Worm (Caenorhabditis elegans) whole organism, L1 larva: Measurements from ENCODE around the gene chil-3.

Source experiments
- C16A3.4 ChIP-seq: fragments of 150-350 bp; optimal IDR thresholded peaks from 2 replicates; lab custom pipeline; 2014; ENCODE audit warnings: missing biosample characterization, missing genetic modification characterization
- aha-1 ChIP-seq: fragments of 150-350 bp; optimal IDR thresholded peaks from 2 replicates; lab custom pipeline; 2014; ENCODE audit warnings: missing biosample characterization, missing genetic modification characterization
- alr-1 ChIP-seq: fragments of 200-800 bp; sonication (Bioruptor generic); optimal IDR thresholded peaks from 2 replicates; lab custom pipeline; 2018; ENCODE audit warnings: borderline replicate concordance, mild to moderate bottlenecking, missing genetic modification characterization, missing compliant biosample characterization
- aly-2 ChIP-seq: fragments of 150-350 bp; optimal IDR thresholded peaks from 2 replicates; lab custom pipeline; 2014; ENCODE audit warnings: missing biosample characterization, missing genetic modification characterization
- ceh-63 ChIP-seq: fragments of 200-800 bp; sonication (Bioruptor generic); optimal IDR thresholded peaks from 2 replicates; lab custom pipeline; 2018; ENCODE audit warnings: mild to moderate bottlenecking, missing genetic modification characterization, missing compliant biosample characterization
- ceh-8 ChIP-seq: fragments of 200-800 bp; sonication (Bioruptor generic); optimal IDR thresholded peaks from 2 replicates; lab custom pipeline; 2018; ENCODE audit warnings: mild to moderate bottlenecking, missing genetic modification characterization, moderate library complexity, missing compliant biosample characterization
- dsc-1 ChIP-seq: sonication (generic microtip); optimal IDR thresholded peaks from 2 replicates; lab custom pipeline; 2016; ENCODE audit warnings: mild to moderate bottlenecking, missing genetic modification characterization, missing compliant biosample characterization
- egl-13 ChIP-seq: sonication (generic microtip); optimal IDR thresholded peaks from 2 replicates; lab custom pipeline; 2016; ENCODE audit warnings: missing genotype, missing genetic modification reagents, missing genetic modification characterization, missing compliant biosample characterization
- elt-2 ChIP-seq: sonication (generic microtip); optimal IDR thresholded peaks from 2 replicates; lab custom pipeline; 2016; ENCODE audit warnings: missing genetic modification characterization, mild to moderate bottlenecking, inconsistent platforms, missing compliant biosample characterization, missing genetic modification reagents
- ets-5 ChIP-seq: fragments of 200-800 bp; sonication (Bioruptor generic); IDR thresholded peaks from 2 replicates; pipeline ENCODE4 v1.3.6; 2022; ENCODE audit warnings: missing genetic modification characterization, missing compliant biosample characterization
- fkh-4 ChIP-seq: sonication (generic microtip); optimal IDR thresholded peaks from 2 replicates; lab custom pipeline; 2016; ENCODE audit warnings: missing compliant biosample characterization, missing genetic modification characterization, borderline replicate concordance
- fkh-8 ChIP-seq: sonication (generic microtip); optimal IDR thresholded peaks from 2 replicates; lab custom pipeline; 2016; ENCODE audit warnings: mild to moderate bottlenecking, missing genetic modification characterization, missing compliant biosample characterization
- hlh-17 ChIP-seq: fragments of 200-800 bp; sonication (Bioruptor generic); optimal IDR thresholded peaks from 2 replicates; lab custom pipeline; 2018; ENCODE audit warnings: missing genetic modification characterization, mild to moderate bottlenecking, missing compliant biosample characterization, moderate library complexity, borderline replicate concordance
- irx-1 ChIP-seq: sonication (generic microtip); optimal IDR thresholded peaks from 2 replicates; lab custom pipeline; 2016; ENCODE audit warnings: missing genetic modification characterization, missing compliant biosample characterization
- isw-1 ChIP-seq: fragments of 200-800 bp; sonication (Bioruptor generic); IDR thresholded peaks from 2 replicates; pipeline ENCODE4 v1.3.6; 2022; ENCODE audit warnings: missing genetic modification characterization, missing compliant biosample characterization
- lin-14 ChIP-seq: fragments of 200-800 bp; sonication (Bioruptor generic); optimal IDR thresholded peaks from 2 replicates; lab custom pipeline; 2018; ENCODE audit warnings: mild to moderate bottlenecking, missing genetic modification characterization, moderate library complexity, missing compliant biosample characterization
- lin-39 ChIP-seq: fragments of 150-350 bp; optimal IDR thresholded peaks from 2 replicates; lab custom pipeline; 2014; ENCODE audit warnings: missing biosample characterization, missing genetic modification reagents, missing genetic modification characterization
- mab-9 ChIP-seq: fragments of 200-800 bp; sonication (Bioruptor generic); IDR thresholded peaks from 2 replicates; pipeline ENCODE4 v1.3.6; 2022; ENCODE audit warnings: missing genetic modification reagents, missing genetic modification characterization, missing compliant biosample characterization
- mdl-1 ChIP-seq, 2 experiments: fragments of 150-350 bp; optimal IDR thresholded peaks; 2 replicates each; lab custom pipeline; 2014 to 2017; ENCODE audit warnings: missing biosample characterization in 2 of 2, missing genetic modification characterization in 2 of 2, inconsistent platforms in 1 of 2
- mep-1 ChIP-seq: fragments of 150-350 bp; optimal IDR thresholded peaks from 2 replicates; lab custom pipeline; 2014; ENCODE audit warnings: missing biosample characterization, missing genetic modification characterization
- nhr-11 ChIP-seq: fragments of 150-350 bp; optimal IDR thresholded peaks from 2 replicates; lab custom pipeline; 2014; ENCODE audit warnings: missing biosample characterization, missing genetic modification characterization
- nhr-28 ChIP-seq: fragments of 150-350 bp; optimal IDR thresholded peaks from 2 replicates; lab custom pipeline; 2014; ENCODE audit warnings: missing biosample characterization, missing genetic modification characterization
- nhr-85 ChIP-seq: sonication (generic microtip); peaks from one replicate; lab custom pipeline; 2016; ENCODE audit warnings: missing genetic modification characterization, inconsistent platforms, missing compliant biosample characterization
- pax-3 ChIP-seq: fragments of 200-800 bp; sonication (Bioruptor generic); optimal IDR thresholded peaks from 2 replicates; lab custom pipeline; 2018; ENCODE audit warnings: mild to moderate bottlenecking, missing genetic modification characterization, moderate library complexity, missing compliant biosample characterization
- pqm-1 ChIP-seq: sonication (generic microtip); optimal IDR thresholded peaks from 3 replicates; lab custom pipeline; 2017; ENCODE audit warnings: missing biosample characterization, missing genetic modification characterization
- rnt-1 ChIP-seq: sonication (generic microtip); optimal IDR thresholded peaks from 2 replicates; lab custom pipeline; 2016; ENCODE audit warnings: mild to moderate bottlenecking, missing genetic modification characterization, moderate library complexity, missing compliant biosample characterization
- skn-1 ChIP-seq: fragments of 150-350 bp; optimal IDR thresholded peaks from 2 replicates; lab custom pipeline; 2014; ENCODE audit warnings: missing biosample characterization, missing genetic modification characterization
- snpc-4 ChIP-seq: fragments of 150-350 bp; optimal IDR thresholded peaks from 2 replicates; lab custom pipeline; 2014; ENCODE audit warnings: missing biosample characterization, missing genetic modification characterization
- snu-23 ChIP-seq: sonication (generic microtip); optimal IDR thresholded peaks from 2 replicates; lab custom pipeline; 2016; ENCODE audit warnings: missing genetic modification characterization, missing compliant biosample characterization
- sox-4 ChIP-seq: sonication (generic microtip); optimal IDR thresholded peaks from 2 replicates; lab custom pipeline; 2016; ENCODE audit warnings: missing genetic modification characterization, missing compliant biosample characterization
- sptf-1 ChIP-seq: fragments of 150-350 bp; optimal IDR thresholded peaks from 2 replicates; lab custom pipeline; 2014; ENCODE audit warnings: missing biosample characterization, missing genetic modification characterization
- swsn-7 ChIP-seq: sonication (generic microtip); optimal IDR thresholded peaks from 2 replicates; lab custom pipeline; 2016; ENCODE audit warnings: missing genetic modification characterization, missing compliant biosample characterization
- tbx-2 ChIP-seq: sonication (generic microtip); optimal IDR thresholded peaks from 2 replicates; lab custom pipeline; 2016; ENCODE audit warnings: missing genetic modification characterization, missing compliant biosample characterization
- unc-30 ChIP-seq: sonication (generic microtip); optimal IDR thresholded peaks from 2 replicates; lab custom pipeline; 2017; ENCODE audit warnings: missing biosample characterization, missing genetic modification characterization
- unc-62 ChIP-seq: fragments of 150-350 bp; optimal IDR thresholded peaks from 2 replicates; lab custom pipeline; 2014; ENCODE audit warnings: missing biosample characterization, missing genetic modification reagents, missing genetic modification characterization
- xbp-1 ChIP-seq: sonication (generic microtip); optimal IDR thresholded peaks from 2 replicates; lab custom pipeline; 2016; ENCODE audit warnings: missing genetic modification characterization, missing compliant biosample characterization
- zip-4 ChIP-seq: fragments of 200-800 bp; sonication (Bioruptor generic); optimal IDR thresholded peaks from 2 replicates; lab custom pipeline; 2018; ENCODE audit warnings: mild to moderate bottlenecking, missing genetic modification characterization, moderate library complexity, missing compliant biosample characterization
- ztf-11 ChIP-seq, 2 experiments: sonication (generic microtip); optimal IDR thresholded peaks; 2 replicates each; lab custom pipeline; 2016 to 2017; ENCODE audit warnings: missing genetic modification characterization in 2 of 2, missing biosample characterization in 1 of 2, missing compliant biosample characterization in 1 of 2
- ztf-4 ChIP-seq: fragments of 150-350 bp; optimal IDR thresholded peaks from 2 replicates; lab custom pipeline; 2014; ENCODE audit warnings: missing biosample characterization, missing genetic modification characterization

chil-3 gene

DNA sequence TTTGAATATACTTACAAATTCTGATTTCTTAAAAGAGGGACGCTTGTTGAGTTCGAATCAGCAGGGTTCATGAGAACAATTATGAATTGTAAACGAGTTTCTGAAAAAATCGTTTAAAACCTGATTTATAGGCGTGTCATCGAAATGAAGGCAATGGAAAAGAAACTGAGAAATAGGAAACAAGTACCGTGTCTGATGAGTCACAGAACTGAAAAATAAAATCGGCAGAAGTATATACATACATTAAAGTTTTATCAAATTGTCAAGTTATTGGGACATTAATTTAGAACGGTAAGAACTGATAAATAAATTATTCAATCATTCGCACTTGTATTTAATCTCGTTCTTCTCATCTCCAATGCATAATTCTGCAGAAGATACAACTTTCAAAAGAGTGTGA is 16.1 kb downstream of the chil-3 start, which contains the start of gene chil-9:
Gene chil-9 (minus strand): TSS at position 101 of the 400 bp plus-strand sequence.
- TF ChIP-seq alr-1 (tag; lab: Kevin White, UChicago) (no peak), egl-13 (tag; lab: Kevin White, UChicago) (no peak), C16A3.4 (tag; lab: Kevin White, UChicago) (no peak), sox-4 (tag; lab: Kevin White, UChicago) (no peak), snpc-4 (tag; lab: Kevin White, UChicago) (no peak), ets-5 (GFP tag; lab: Robert Waterston, UW) (no peak), pqm-1 (tag; lab: Kevin White, UChicago) (no peak), fkh-4 (tag; lab: Kevin White, UChicago) (no peak), xbp-1 (no peak), mdl-1 (tag; optimal IDR thresholded peaks at IDR 0.05; lab: Kevin White, UChicago) (no peak), aly-2 (tag; lab: Kevin White, UChicago) (no peak), elt-2 (no peak), ztf-4 (tag; lab: Kevin White, UChicago) (no peak), nhr-11 (tag; lab: Kevin White, UChicago) (no peak), tbx-2 (tag; lab: Kevin White, UChicago) (no peak), ztf-11 (tag; optimal IDR thresholded peaks at IDR 0.05; lab: Kevin White, UChicago) (no peak), lin-14 (GFP tag; lab: Kevin White, UChicago) (no peak), nhr-28 (tag; lab: Kevin White, UChicago) (no peak), rnt-1 (tag; lab: Kevin White, UChicago) (no peak)

- TF ChIP-seq lin-14 (GFP tag; lab: Kevin White, UChicago) (no peak), ceh-8 (GFP tag; lab: Kevin White, UChicago) (no peak), swsn-7 (no peak), lin-39 (no peak), ceh-63 (GFP tag; lab: Kevin White, UChicago) (no peak), mab-9 (no peak), hlh-17 (no peak), unc-30 (tag; lab: Kevin White, UChicago) (no peak), nhr-85 (tag; lab: Kevin White, UChicago) (no peak), snpc-4 (tag; lab: Kevin White, UChicago) (no peak), dsc-1 (no peak), sox-4 (tag; lab: Kevin White, UChicago) (no peak), isw-1 (no peak), snu-23 (GFP tag; lab: Kevin White, UChicago) (no peak), skn-1 (tag; lab: Kevin White, UChicago) (no peak), ets-5 (GFP tag; lab: Robert Waterston, UW) (no peak), sptf-1 (tag; lab: Kevin White, UChicago) (no peak), pqm-1 (tag; lab: Kevin White, UChicago) (no peak)
Observed at ce11 chrII:9841985-9842505, 19.2 kb downstream of the chil-3 start, which contains the start of gene rnh-1.2. Gene rnh-1.2, minus strand, starts transcription at chrII:9842035.

ce11 chrII:9840313-9840712 is 21.0 kb downstream of the chil-3 start, which contains the start of gene ZK938.11:
Gene ZK938.11, minus strand, starts transcription at chrII:9840413.
- TF ChIP-seq mep-1 (tag; lab: Kevin White, UChicago) = no peak
- no peak for TF ChIP-seq zip-4 (GFP tag; lab: Kevin White, UChicago)

- TF ChIP-seq egl-13 (tag; lab: Kevin White, UChicago) (peak; percentile 4), pax-3 (tag; lab: Kevin White, UChicago) (peak; percentile 47), irx-1 (tag; lab: Kevin White, UChicago) (no peak), fkh-8 (tag; lab: Kevin White, UChicago) (peak; percentile 88), swsn-7 (peak; percentile 1), ceh-8 (GFP tag; lab: Kevin White, UChicago) (peak; percentile 87), unc-62 (no peak), aha-1 (tag; lab: Kevin White, UChicago) (no peak)
Observed at ce11 chrII:9838260-9838935, 22.9 kb downstream of the chil-3 start, which contains the start of gene arrd-4. Gene arrd-4, minus strand, starts transcription at chrII:9838310.
